Fruit fly (Drosophila melanogaster): ENCODE measurements around the gene Rab8.

Gene Rab8

dm6 chr3L:19903400-19903846 lies 32.5 kb upstream of the Rab8 start:
- no peak for TF ChIP-seq CG17801 (GFP tag; optimal IDR thresholded peaks at IDR 0.05; ENCODE audit: partially characterized antibody)

dm6 chr3L:19902560-19903399 lies 31.9 kb upstream of the Rab8 start:
- TF ChIP-seq CG17801 (GFP tag; optimal IDR thresholded peaks at IDR 0.05; ENCODE audit: partially characterized antibody) = peak; percentile 50

dm6 chr3L:19901486-19902255 lies 30.8 kb upstream of the Rab8 start:
- TF ChIP-seq CG17801 (GFP tag; optimal IDR thresholded peaks at IDR 0.05; ENCODE audit: partially characterized antibody) = no peak

dm6 chr3L:19900184-19901089 lies 29.6 kb upstream of the Rab8 start:
- no peak for TF ChIP-seq CG17801 (GFP tag; optimal IDR thresholded peaks at IDR 0.05; ENCODE audit: partially characterized antibody)

dm6 chr3L:19899308-19899927 lies 28.5 kb upstream of the Rab8 start:
- TF ChIP-seq CG17801 (GFP tag; optimal IDR thresholded peaks at IDR 0.05; ENCODE audit: partially characterized antibody) = no peak

- no peak for TF ChIP-seq CG17801 (GFP tag; optimal IDR thresholded peaks at IDR 0.05; ENCODE audit: partially characterized antibody)
These were observed 27.8 kb upstream of the Rab8 start for dm6 chr3L:19898547-19899282.

dm6 chr3L:19897685-19898009 lies 26.8 kb upstream of the Rab8 start:
- TF ChIP-seq CG17801 (GFP tag; optimal IDR thresholded peaks at IDR 0.05; ENCODE audit: partially characterized antibody) = no peak

- TF ChIP-seq CG17801 (GFP tag; optimal IDR thresholded peaks at IDR 0.05; ENCODE audit: partially characterized antibody) = peak; percentile 76
These were observed 26.2 kb upstream of the Rab8 start for dm6 chr3L:19896892-19897684.

dm6 chr3L:19896280-19896891 lies 25.5 kb upstream of the Rab8 start:
- no peak for TF ChIP-seq CG17801 (GFP tag; optimal IDR thresholded peaks at IDR 0.05; ENCODE audit: partially characterized antibody)

dm6 chr3L:19895556-19895995 lies 24.7 kb upstream of the Rab8 start:
- peak; percentile 14 for TF ChIP-seq CG17801 (GFP tag; optimal IDR thresholded peaks at IDR 0.05; ENCODE audit: partially characterized antibody)

- no peak for TF ChIP-seq CG17801 (GFP tag; optimal IDR thresholded peaks at IDR 0.05; ENCODE audit: partially characterized antibody)
These were observed 2.6 kb upstream of the Rab8 start for dm6 chr3L:19873488-19873887.

- TF ChIP-seq CG17801 (GFP tag; optimal IDR thresholded peaks at IDR 0.05; ENCODE audit: partially characterized antibody) = no peak
These were observed 1.6 kb upstream of the Rab8 start for dm6 chr3L:19872465-19872883.

- no peak for TF ChIP-seq CG17801 (GFP tag; optimal IDR thresholded peaks at IDR 0.05; ENCODE audit: partially characterized antibody)
These were observed 721 bp upstream of the Rab8 start for dm6 chr3L:19871667-19871931.

Data from ovary, adult (tissue).